Worm (Caenorhabditis elegans): ENCODE data around the gene K01A2.5.

The K01A2.5 gene

ce11 chrII:332419-332818, 31.3 kb downstream of the K01A2.5 start, which contains the start of gene cbn-1:
cbn-1 (minus strand) TSS chrII:332519.
- no peak for TF ChIP-seq hlh-1 (tag; optimal IDR thresholded peaks at IDR 0.05)

ce11 chrII:333853-334449, 32.9 kb downstream of the K01A2.5 start:
- TF ChIP-seq sem-2 (GFP tag; optimal IDR thresholded peaks at IDR 0.05) = no peak
- peak; percentile 90 for TF ChIP-seq blmp-1 (tag; optimal IDR thresholded peaks at IDR 0.05)
- no peak for TF ChIP-seq drap-1 (GFP tag; optimal IDR thresholded peaks at IDR 0.05)
- no peak for TF ChIP-seq unc-39 (tag; optimal IDR thresholded peaks at IDR 0.05)

- TF ChIP-seq cnd-1 (tag; optimal IDR thresholded peaks at IDR 0.05) = no peak
Observed at ce11 chrII:334828-335227, 33.8 kb downstream of the K01A2.5 start.

ce11 chrII:337233-337832, 36.3 kb downstream of the K01A2.5 start, which contains the start of gene cpn-2:
cpn-2 (plus strand) TSS chrII:337782.
- no peak for TF ChIP-seq ceh-39 (tag; optimal IDR thresholded peaks at IDR 0.05)
- no peak for TF ChIP-seq nhr-2 (tag; optimal IDR thresholded peaks at IDR 0.05)
- no peak for TF ChIP-seq hlh-1 (tag; optimal IDR thresholded peaks at IDR 0.05)
- TF ChIP-seq nhr-12 (tag; optimal IDR thresholded peaks at IDR 0.05) = no peak
- no peak for TF ChIP-seq M03D4.4 (tag; optimal IDR thresholded peaks at IDR 0.05)
- TF ChIP-seq ceh-83 (GFP tag; optimal IDR thresholded peaks at IDR 0.05) = no peak
- TF ChIP-seq drap-1 (GFP tag; optimal IDR thresholded peaks at IDR 0.05) = no peak
- peak; percentile 87 for TF ChIP-seq blmp-1 (tag; optimal IDR thresholded peaks at IDR 0.05)
- no peak for TF ChIP-seq lin-32 (GFP tag; optimal IDR thresholded peaks at IDR 0.05)
- TF ChIP-seq ham-2 (GFP tag; optimal IDR thresholded peaks at IDR 0.05) = peak; percentile 57

ce11 chrII:340224-340623, 39.2 kb downstream of the K01A2.5 start, which contains the start of gene clc-31:
clc-31 (plus strand) TSS chrII:340524.
- no peak for TF ChIP-seq lin-32 (GFP tag; optimal IDR thresholded peaks at IDR 0.05)
- TF ChIP-seq flh-1 (GFP tag; optimal IDR thresholded peaks at IDR 0.05) = no peak
- TF ChIP-seq lin-13 (tag; optimal IDR thresholded peaks at IDR 0.05) = no peak
- TF ChIP-seq ceh-39 (tag; optimal IDR thresholded peaks at IDR 0.05) = no peak
- TF ChIP-seq blmp-1 (tag; optimal IDR thresholded peaks at IDR 0.05) = no peak
- no peak for TF ChIP-seq zip-8 (tag; optimal IDR thresholded peaks at IDR 0.05)
- TF ChIP-seq nhr-28 (tag; optimal IDR thresholded peaks at IDR 0.05) = no peak
- no peak for TF ChIP-seq bed-3 (GFP tag; optimal IDR thresholded peaks at IDR 0.05)

- no peak for TF ChIP-seq ceh-43 (GFP tag; optimal IDR thresholded peaks at IDR 0.05)
- no peak for TF ChIP-seq sptf-1 (tag; optimal IDR thresholded peaks at IDR 0.05)
- no peak for TF ChIP-seq unc-39 (tag; optimal IDR thresholded peaks at IDR 0.05)
- no peak for TF ChIP-seq ces-1 (GFP tag; optimal IDR thresholded peaks at IDR 0.05)
- no peak for TF ChIP-seq lin-13 (tag; optimal IDR thresholded peaks at IDR 0.05)
- TF ChIP-seq elt-1 (tag; optimal IDR thresholded peaks at IDR 0.05; ENCODE audit: borderline replicate concordance, insufficient read depth) = no peak
- no peak for TF ChIP-seq M03D4.4 (tag; optimal IDR thresholded peaks at IDR 0.05)
- TF ChIP-seq bed-3 (GFP tag; optimal IDR thresholded peaks at IDR 0.05) = no peak
- TF ChIP-seq mab-5 (tag; optimal IDR thresholded peaks at IDR 0.05) = no peak
- no peak for TF ChIP-seq nhr-28 (tag; optimal IDR thresholded peaks at IDR 0.05)
- no peak for TF ChIP-seq nhr-12 (tag; optimal IDR thresholded peaks at IDR 0.05)
- TF ChIP-seq mep-1 (tag; optimal IDR thresholded peaks at IDR 0.05) = no peak
- TF ChIP-seq pha-4 (tag; optimal IDR thresholded peaks at IDR 0.05) = no peak
- no peak for TF ChIP-seq ham-2 (GFP tag; optimal IDR thresholded peaks at IDR 0.05)
- TF ChIP-seq flh-1 (GFP tag; optimal IDR thresholded peaks at IDR 0.05) = no peak
- TF ChIP-seq sem-2 (GFP tag; optimal IDR thresholded peaks at IDR 0.05) = no peak
- TF ChIP-seq ceh-39 (tag; optimal IDR thresholded peaks at IDR 0.05) = no peak
- TF ChIP-seq blmp-1 (tag; optimal IDR thresholded peaks at IDR 0.05) = no peak
Observed at ce11 chrII:340714-341113, 39.6 kb downstream of the K01A2.5 start.

ce11 chrII:341282-341681, 40.2 kb downstream of the K01A2.5 start:
- TF ChIP-seq mep-1 (tag; optimal IDR thresholded peaks at IDR 0.05) (no peak), sptf-1 (tag; optimal IDR thresholded peaks at IDR 0.05) (no peak), ham-2 (GFP tag; optimal IDR thresholded peaks at IDR 0.05) (no peak), ces-1 (GFP tag; optimal IDR thresholded peaks at IDR 0.05) (no peak), elt-1 (tag; optimal IDR thresholded peaks at IDR 0.05; ENCODE audit: borderline replicate concordance, insufficient read depth) (no peak)

All from whole organism, mixed stage, embryonic.